Worm (Caenorhabditis elegans) whole organism, L3 larva: ENCODE data around the gene C08F11.3.

ENCODE experiments used
- ama-1 ChIP-seq: fragments of 150-350 bp; optimal IDR thresholded peaks from 2 replicates; lab custom pipeline; 2018
- elt-3 ChIP-seq, 3 experiments: fragments of 150-350 bp in 1 of 3; sonication (generic microtip) in 2 of 3; optimal IDR thresholded peaks; 2 replicates in 2 of 3; 4 replicates in 1 of 3; lab custom pipeline; 2014 to 2017; ENCODE audit warnings: missing biosample characterization in 3 of 3, missing genetic modification characterization in 3 of 3
- fkh-10 ChIP-seq: sonication (generic microtip); optimal IDR thresholded peaks from 2 replicates; lab custom pipeline; 2017; ENCODE audit warnings: missing biosample characterization, missing genetic modification reagents, missing genetic modification characterization
- jun-1 ChIP-seq: fragments of 150-350 bp; optimal IDR thresholded peaks from 2 replicates; lab custom pipeline; 2014; ENCODE audit warnings: missing biosample characterization, missing genetic modification reagents, missing genetic modification characterization
- lin-39 ChIP-seq: fragments of 150-350 bp; optimal IDR thresholded peaks from 2 replicates; lab custom pipeline; 2018; ENCODE audit warnings: missing biosample characterization, missing genetic modification reagents, missing genetic modification characterization
- mdl-1 ChIP-seq: fragments of 150-350 bp; optimal IDR thresholded peaks from 2 replicates; lab custom pipeline; 2014; ENCODE audit warnings: missing biosample characterization, missing genetic modification characterization
- nhr-12 ChIP-seq: fragments of 150-350 bp; optimal IDR thresholded peaks from 2 replicates; lab custom pipeline; 2014; ENCODE audit warnings: missing biosample characterization, missing genetic modification characterization
- nhr-23 ChIP-seq: fragments of 150-350 bp; optimal IDR thresholded peaks from 2 replicates; lab custom pipeline; 2014; ENCODE audit warnings: missing biosample characterization, missing genetic modification reagents, missing genetic modification characterization
- sea-2 ChIP-seq: fragments of 150-350 bp; sonication (generic microtip); optimal IDR thresholded peaks from 4 replicates; lab custom pipeline; 2014; ENCODE audit warnings: missing biosample characterization, missing genetic modification reagents, missing genetic modification characterization
- tbx-2 ChIP-seq: sonication (generic microtip); optimal IDR thresholded peaks from 2 replicates; lab custom pipeline; 2016; ENCODE audit warnings: mild to moderate bottlenecking, missing genetic modification characterization, missing compliant biosample characterization
- zag-1 ChIP-seq: fragments of 150-350 bp; optimal IDR thresholded peaks from 2 replicates; lab custom pipeline; 2014; ENCODE audit warnings: missing biosample characterization, missing genetic modification characterization
- ztf-4 ChIP-seq: fragments of 150-350 bp; optimal IDR thresholded peaks from 2 replicates; lab custom pipeline; 2014; ENCODE audit warnings: missing biosample characterization, missing genetic modification characterization

DNA sequence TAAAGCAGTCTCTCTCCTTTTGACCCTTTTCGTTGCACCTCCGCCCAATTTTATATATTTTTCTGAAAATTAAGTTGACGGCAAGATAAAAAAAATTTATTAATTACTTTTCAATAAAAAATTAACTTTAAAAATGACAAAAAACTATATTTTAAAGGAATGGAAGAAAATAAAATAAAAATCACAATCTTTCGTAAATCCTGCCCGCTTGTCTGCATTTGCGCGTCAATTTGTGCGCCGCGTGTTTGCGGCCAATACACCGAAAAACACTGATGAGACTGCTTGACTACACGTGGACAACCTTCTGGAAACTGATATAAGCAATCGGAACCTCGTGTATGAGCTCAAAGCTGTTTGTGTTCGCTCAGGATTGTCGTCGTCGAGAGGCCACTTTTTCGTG is 17.7 kb downstream of the C08F11.3 start, which contains the start of gene C08F11.7:
- TF ChIP-seq nhr-23 (tag; lab: Kevin White, UChicago) (no peak), ama-1 (lab: Kevin White, UChicago) (no peak), lin-39 (tag; lab: Kevin White, UChicago) (no peak), tbx-2 (tag; lab: Kevin White, UChicago) (no peak), ztf-4 (no peak), sea-2 (GFP tag; lab: Kevin White, UChicago) (no peak), mdl-1 (tag; lab: Kevin White, UChicago) (no peak), zag-1 (tag; lab: Kevin White, UChicago) (no peak), jun-1 (no peak), elt-3 (tag; optimal IDR thresholded peaks at IDR 0.05; lab: Kevin White, UChicago) (no peak), nhr-12 (tag; lab: Kevin White, UChicago) (no peak), fkh-10 (GFP tag; lab: Kevin White, UChicago) (no peak)
